Fruit fly (Drosophila melanogaster) whole organism, embryonic: ENCODE data around the gene CG5510.

Experiments
- Antp ChIP-seq: fragments of 200-800 bp; sonication (Bioruptor generic); optimal IDR thresholded peaks from 3 replicates; lab custom pipeline; 2016; ENCODE audit warnings: missing biosample characterization, missing genetic modification characterization
- Atf6 ChIP-seq: fragments of 200-800 bp; sonication (Bioruptor generic); IDR thresholded peaks from 2 replicates; pipeline ENCODE4 v1.3.6; 2022; ENCODE audit warnings: missing biosample characterization, missing genetic modification characterization
- Blimp-1 ChIP-seq: fragments of 200-800 bp; sonication (Bioruptor generic); optimal IDR thresholded peaks from 3 replicates; lab custom pipeline; 2018; ENCODE audit warnings: missing biosample characterization, missing genetic modification characterization, mild to moderate bottlenecking, moderate library complexity, missing genetic modification reagents
- CG11398 ChIP-seq: fragments of 200-800 bp; sonication (Bioruptor generic); optimal IDR thresholded peaks from 2 replicates; lab custom pipeline; 2016; ENCODE audit warnings: missing biosample characterization, missing genetic modification characterization
- CG11560 ChIP-seq: fragments of 200-800 bp; sonication (Bioruptor generic); IDR thresholded peaks from 3 replicates; pipeline ENCODE4 v1.3.6; 2022; ENCODE audit warnings: missing biosample characterization, missing genetic modification characterization
- CG12219 ChIP-seq: fragments of 200-800 bp; sonication (Bioruptor generic); optimal IDR thresholded peaks from 3 replicates; lab custom pipeline; 2018; ENCODE audit warnings: missing biosample characterization, mild to moderate bottlenecking, missing genetic modification characterization
- CG12659 ChIP-seq: fragments of 200-800 bp; sonication (Bioruptor generic); optimal IDR thresholded peaks from 3 replicates; lab custom pipeline; 2017; ENCODE audit warnings: mild to moderate bottlenecking, missing biosample characterization, missing genetic modification reagents, missing genetic modification characterization
- CG14965 ChIP-seq: fragments of 200-800 bp; sonication (Bioruptor generic); optimal IDR thresholded peaks from 2 replicates; lab custom pipeline; 2016; ENCODE audit warnings: missing biosample characterization, missing genetic modification characterization, borderline replicate concordance
- CG1529 ChIP-seq: fragments of 200-800 bp; sonication (Bioruptor generic); optimal IDR thresholded peaks from 3 replicates; lab custom pipeline; 2018; ENCODE audit warnings: missing biosample characterization, missing genetic modification characterization
- CG15479 ChIP-seq: fragments of 200-800 bp; sonication (Bioruptor generic); optimal IDR thresholded peaks from 3 replicates; lab custom pipeline; 2019; ENCODE audit warnings: missing biosample characterization, mild to moderate bottlenecking, missing genetic modification characterization, moderate library complexity
- CG1602 ChIP-seq: fragments of 200-800 bp; sonication (Bioruptor generic); optimal IDR thresholded peaks from 3 replicates; lab custom pipeline; 2016; ENCODE audit warnings: missing biosample characterization, missing genetic modification characterization
- CG1647 ChIP-seq: fragments of 200-800 bp; sonication (Bioruptor generic); optimal IDR thresholded peaks from 3 replicates; lab custom pipeline; 2016; ENCODE audit warnings: missing biosample characterization, missing genetic modification characterization
- CG17361 ChIP-seq: fragments of 200-800 bp; sonication (Bioruptor generic); IDR thresholded peaks from 3 replicates; pipeline ENCODE4 v1.3.6; 2022; ENCODE audit warnings: missing biosample characterization, missing genetic modification characterization
- CG18011 ChIP-seq: fragments of 200-800 bp; sonication (Bioruptor generic); optimal IDR thresholded peaks from 2 replicates; lab custom pipeline; 2017; ENCODE audit warnings: missing biosample characterization, missing genetic modification characterization, mild to moderate bottlenecking, moderate library complexity, missing genotype
- CG18262 ChIP-seq: fragments of 200-800 bp; optimal IDR thresholded peaks from 3 replicates; lab custom pipeline; 2019; ENCODE audit warnings: missing biosample characterization, mild to moderate bottlenecking, missing genetic modification characterization, moderate library complexity
- CG2678 ChIP-seq: fragments of 200-800 bp; sonication (Bioruptor generic); optimal IDR thresholded peaks from 3 replicates; lab custom pipeline; 2019; ENCODE audit warnings: missing biosample characterization, mild to moderate bottlenecking, missing genetic modification characterization, moderate library complexity
- CG4328 ChIP-seq: fragments of 200-800 bp; sonication (Bioruptor generic); optimal IDR thresholded peaks from 3 replicates; lab custom pipeline; 2017; ENCODE audit warnings: missing biosample characterization, missing genetic modification reagents, missing genetic modification characterization
- CG4404 ChIP-seq: fragments of 200-800 bp; sonication (Bioruptor generic); IDR thresholded peaks from 2 replicates; pipeline ENCODE4 v1.3.6; 2022; ENCODE audit warnings: missing biosample characterization, missing genetic modification characterization
- CG6654 ChIP-seq: fragments of 200-800 bp; sonication (Bioruptor generic); optimal IDR thresholded peaks from 2 replicates; lab custom pipeline; 2017; ENCODE audit warnings: missing biosample characterization, mild to moderate bottlenecking, missing genetic modification characterization
- CG6765 ChIP-seq: fragments of 200-800 bp; sonication (Bioruptor generic); optimal IDR thresholded peaks from 3 replicates; lab custom pipeline; 2017; ENCODE audit warnings: missing biosample characterization, mild to moderate bottlenecking, missing genetic modification characterization
- CG7357 ChIP-seq: fragments of 200-800 bp; sonication (Bioruptor generic); IDR thresholded peaks from 3 replicates; pipeline ENCODE4 v1.3.6; 2022; ENCODE audit warnings: missing biosample characterization, missing genetic modification characterization
- CG7786 ChIP-seq: fragments of 200-800 bp; sonication (Bioruptor generic); optimal IDR thresholded peaks from 2 replicates; lab custom pipeline; 2016; ENCODE audit warnings: missing biosample characterization, missing genetic modification characterization
- Camta ChIP-seq: fragments of 200-800 bp; sonication (Bioruptor generic); optimal IDR thresholded peaks from 2 replicates; lab custom pipeline; 2016; ENCODE audit warnings: missing biosample characterization, missing genetic modification characterization
- Dp ChIP-seq: fragments of 200-800 bp; sonication (Bioruptor generic); optimal IDR thresholded peaks from 2 replicates; lab custom pipeline; 2018; ENCODE audit warnings: missing biosample characterization, mild to moderate bottlenecking, missing genetic modification characterization, moderate library complexity
- E2f2 ChIP-seq: fragments of 200-800 bp; sonication (Bioruptor generic); IDR thresholded peaks from 2 replicates; pipeline ENCODE4 v1.3.6; 2022; ENCODE audit warnings: missing biosample characterization, missing genetic modification characterization
- HLH3B ChIP-seq: fragments of 200-800 bp; sonication (Bioruptor generic); IDR thresholded peaks from 2 replicates; pipeline ENCODE4 v1.3.6; 2022; ENCODE audit warnings: missing biosample characterization, missing genetic modification characterization
- Hmx ChIP-seq: fragments of 200-800 bp; sonication (Bioruptor generic); optimal IDR thresholded peaks from 2 replicates; lab custom pipeline; 2016; ENCODE audit warnings: missing biosample characterization, missing genetic modification characterization
- Hr39 ChIP-seq: fragments of >200 bp; optimal IDR thresholded peaks from 2 replicates; lab custom pipeline; 2017
- Kr ChIP-seq: fragments of 200-800 bp; sonication (Bioruptor generic); optimal IDR thresholded peaks from 2 replicates; lab custom pipeline; 2017; ENCODE audit warnings: missing biosample characterization, mild to moderate bottlenecking, missing genetic modification characterization
- Lhr ChIP-seq: fragments of 200-800 bp; sonication (Bioruptor generic); optimal IDR thresholded peaks from 3 replicates; lab custom pipeline; 2017; ENCODE audit warnings: mild to moderate bottlenecking, missing biosample characterization, missing genetic modification reagents, missing genetic modification characterization
- Lim3 ChIP-seq: fragments of 200-800 bp; sonication (Bioruptor generic); IDR thresholded peaks from 2 replicates; pipeline ENCODE4 v1.3.6; 2022; ENCODE audit warnings: missing biosample characterization, missing genetic modification characterization
- Meics ChIP-seq: fragments of 200-800 bp; sonication (Bioruptor generic); optimal IDR thresholded peaks from 2 replicates; lab custom pipeline; 2017; ENCODE audit warnings: missing biosample characterization, mild to moderate bottlenecking, missing genetic modification characterization
- Nf-YC ChIP-seq: fragments of 200-800 bp; optimal IDR thresholded peaks from 3 replicates; lab custom pipeline; 2019; ENCODE audit warnings: missing biosample characterization, mild to moderate bottlenecking, missing genetic modification characterization, moderate library complexity
- Oli ChIP-seq: fragments of 200-800 bp; sonication (Bioruptor generic); optimal IDR thresholded peaks from 2 replicates; lab custom pipeline; 2018; ENCODE audit warnings: missing biosample characterization, mild to moderate bottlenecking, missing genetic modification characterization, moderate library complexity
- Poxn ChIP-seq: fragments of 200-800 bp; sonication (Bioruptor generic); IDR thresholded peaks from 2 replicates; pipeline ENCODE4 v1.3.6; 2022; ENCODE audit warnings: missing biosample characterization, missing genetic modification characterization
- Usf ChIP-seq: fragments of 200-800 bp; sonication (Bioruptor generic); optimal IDR thresholded peaks from 2 replicates; lab custom pipeline; 2017; ENCODE audit warnings: missing genotype, missing biosample characterization, missing genetic modification characterization
- ara ChIP-seq: fragments of 200-800 bp; sonication (Bioruptor generic); IDR thresholded peaks from 2 replicates; pipeline ENCODE4 v1.3.6; 2022; ENCODE audit warnings: missing biosample characterization, missing genetic modification characterization
- bigmax ChIP-seq: fragments of 200-800 bp; sonication (Bioruptor generic); optimal IDR thresholded peaks from 2 replicates; lab custom pipeline; 2018; ENCODE audit warnings: missing biosample characterization, mild to moderate bottlenecking, missing genetic modification characterization
- bowl ChIP-seq: fragments of 200-800 bp; sonication (Bioruptor generic); IDR thresholded peaks from 2 replicates; pipeline ENCODE4 v1.3.6; 2022; ENCODE audit warnings: missing biosample characterization, missing genetic modification characterization
- cas ChIP-seq: fragments of 200-800 bp; sonication (Bioruptor generic); IDR thresholded peaks from 2 replicates; pipeline ENCODE4 v1.3.6; 2022; ENCODE audit warnings: missing biosample characterization, missing genetic modification characterization
- da ChIP-seq: fragments of 200-800 bp; sonication (Bioruptor generic); optimal IDR thresholded peaks from 2 replicates; lab custom pipeline; 2016; ENCODE audit warnings: missing biosample characterization, missing genetic modification characterization
- fd96Cb ChIP-seq: fragments of 200-800 bp; sonication (Bioruptor generic); optimal IDR thresholded peaks from 2 replicates; lab custom pipeline; 2018; ENCODE audit warnings: missing biosample characterization, mild to moderate bottlenecking, missing genetic modification characterization, moderate library complexity
- her ChIP-seq: fragments of 200-800 bp; sonication (Bioruptor generic); optimal IDR thresholded peaks from 2 replicates; lab custom pipeline; 2016; ENCODE audit warnings: missing biosample characterization, missing genetic modification characterization
- ind ChIP-seq: fragments of 200-800 bp; sonication (Bioruptor generic); optimal IDR thresholded peaks from 3 replicates; lab custom pipeline; 2016; ENCODE audit warnings: missing biosample characterization, missing genetic modification characterization
- jing ChIP-seq: fragments of 200-800 bp; sonication (Bioruptor generic); optimal IDR thresholded peaks from 2 replicates; lab custom pipeline; 2018; ENCODE audit warnings: missing biosample characterization, mild to moderate bottlenecking, missing genetic modification characterization
- nau ChIP-seq: fragments of 200-800 bp; sonication (Bioruptor generic); optimal IDR thresholded peaks from 3 replicates; lab custom pipeline; 2017; ENCODE audit warnings: missing biosample characterization, mild to moderate bottlenecking, missing genetic modification characterization, missing genetic modification reagents
- onecut ChIP-seq: fragments of 200-800 bp; sonication (Bioruptor generic); IDR thresholded peaks from 2 replicates; pipeline ENCODE4 v1.3.6; 2022; ENCODE audit warnings: missing biosample characterization, missing genetic modification characterization
- pb ChIP-seq: fragments of 200-800 bp; sonication (Bioruptor generic); optimal IDR thresholded peaks from 3 replicates; lab custom pipeline; 2016; ENCODE audit warnings: missing biosample characterization, missing genetic modification characterization
- pita ChIP-seq: fragments of 200-800 bp; sonication (Bioruptor generic); optimal IDR thresholded peaks from 2 replicates; lab custom pipeline; 2017; ENCODE audit warnings: missing biosample characterization, mild to moderate bottlenecking, missing genetic modification characterization
- usp ChIP-seq: fragments of >200 bp; optimal IDR thresholded peaks from 2 replicates; lab custom pipeline; 2017; ENCODE audit warnings: missing biosample characterization, missing genetic modification characterization
- yki ChIP-seq: fragments of >200 bp; optimal IDR thresholded peaks from 3 replicates; lab custom pipeline; 2018
- zfh1 ChIP-seq: fragments of 200-800 bp; sonication (Bioruptor generic); IDR thresholded peaks from 3 replicates; pipeline ENCODE4 v1.3.6; 2022; ENCODE audit warnings: missing biosample characterization, missing genetic modification characterization

Gene CG5510

DNA sequence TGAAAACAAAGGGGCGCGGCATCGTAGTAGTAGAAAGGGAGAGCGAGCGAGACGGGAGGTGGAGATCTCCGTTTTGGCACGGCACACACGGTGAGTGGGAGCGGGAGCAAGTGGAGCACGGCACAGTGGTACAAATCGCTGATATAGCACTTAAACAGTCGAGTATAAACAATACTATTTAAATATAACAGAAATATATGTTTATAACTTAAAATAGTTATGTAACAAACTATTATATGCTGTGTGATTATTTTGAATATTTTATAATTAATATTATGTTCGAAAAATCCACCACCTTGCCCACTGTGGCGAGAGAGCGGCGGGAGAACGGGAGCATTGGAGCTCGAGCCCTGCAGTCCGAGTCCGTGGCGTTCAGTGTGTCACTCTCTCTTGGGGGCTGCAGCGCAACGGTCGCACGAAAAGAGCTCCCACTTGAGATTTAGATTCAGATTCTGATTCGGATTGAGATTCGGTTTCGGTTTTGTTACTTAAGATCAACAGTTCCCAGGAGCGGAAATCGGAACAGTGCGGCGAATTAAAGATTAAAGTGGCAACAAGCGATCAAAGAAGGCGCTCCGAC, 28.3 kb downstream of the CG5510 start, which contains the start of gene Kal1 (continued):
- no peak for TF ChIP-seq her (GFP tag; lab: Kevin White, UChicago)
- no peak for TF ChIP-seq usp
- peak; percentile 80 for TF ChIP-seq CG4328 (GFP tag; lab: Kevin White, UChicago)
- TF ChIP-seq Lim3 (GFP tag; lab: Robert Waterston, UW) = peak; percentile 62
- TF ChIP-seq CG2678 = peak; percentile 92
- TF ChIP-seq Atf6 (GFP tag; lab: Robert Waterston, UW) = peak; percentile 89
- peak; percentile 82 for TF ChIP-seq jing (GFP tag; lab: Kevin White, UChicago)
- no peak for TF ChIP-seq bigmax
- no peak for TF ChIP-seq nau (GFP tag; lab: Kevin White, UChicago)
- peak; percentile 76 for TF ChIP-seq CG7357 (GFP tag; lab: Robert Waterston, UW)
- TF ChIP-seq CG17361 (GFP tag; lab: Robert Waterston, UW) = peak; percentile 90
- peak; percentile 39 for TF ChIP-seq Camta
- no peak for TF ChIP-seq pb (GFP tag; lab: Kevin White, UChicago)
- no peak for TF ChIP-seq CG11398 (GFP tag; lab: Kevin White, UChicago)
- TF ChIP-seq CG18262 (tag; lab: Kevin White, UChicago) = peak; percentile 96
- peak; percentile 92 for TF ChIP-seq CG12659 (GFP tag; lab: Kevin White, UChicago)
- TF ChIP-seq Oli (tag; lab: Kevin White, UChicago) = peak; percentile 95
- TF ChIP-seq HLH3B (GFP tag; lab: Robert Waterston, UW) = peak; percentile 96
- peak; percentile 74 for TF ChIP-seq CG6765 (GFP tag; lab: Kevin White, UChicago)
- TF ChIP-seq CG14965 (GFP tag; lab: Kevin White, UChicago) = no peak
- no peak for TF ChIP-seq Hmx (GFP tag; lab: Kevin White, UChicago)
- no peak for TF ChIP-seq Dp (GFP tag; lab: Kevin White, UChicago)
- no peak for TF ChIP-seq da (GFP tag; lab: Kevin White, UChicago)
- peak; percentile 55 for TF ChIP-seq CG18011 (GFP tag; lab: Kevin White, UChicago)
- TF ChIP-seq CG7786 (GFP tag; lab: Kevin White, UChicago) = no peak
- peak; percentile 78 for TF ChIP-seq E2f2 (GFP tag; lab: Robert Waterston, UW)
- TF ChIP-seq CG1647 = no peak
- peak; percentile 73 for TF ChIP-seq CG6654 (GFP tag; lab: Kevin White, UChicago)
- TF ChIP-seq bowl (GFP tag; lab: Robert Waterston, UW) = peak; percentile 85
- TF ChIP-seq CG11560 (tag; lab: Robert Waterston, UW) = peak; percentile 72; the same call in 2 of the 3 replicates
- TF ChIP-seq Nf-YC (tag; lab: Kevin White, UChicago) = peak; percentile 67
- peak; percentile 93 for TF ChIP-seq CG12219 (GFP tag; lab: Kevin White, UChicago)
- no peak for TF ChIP-seq Kr
- TF ChIP-seq pita = no peak
- TF ChIP-seq ara = peak; percentile 92
- TF ChIP-seq Poxn (GFP tag; lab: Robert Waterston, UW) = no peak
- peak; percentile 86 for TF ChIP-seq Lhr
- TF ChIP-seq cas = peak; percentile 57
- TF ChIP-seq Usf (GFP tag; lab: Kevin White, UChicago) = peak; percentile 74
- TF ChIP-seq CG1602 = peak; percentile 84
- peak; percentile 82 for TF ChIP-seq Meics (GFP tag; lab: Kevin White, UChicago)
- TF ChIP-seq Antp (GFP tag; lab: Kevin White, UChicago) = no peak
- peak; percentile 94 for TF ChIP-seq CG1529 (GFP tag; lab: Kevin White, UChicago)
- TF ChIP-seq fd96Cb (tag; lab: Kevin White, UChicago) = peak; percentile 94
- TF ChIP-seq yki = no peak
- no peak for TF ChIP-seq CG15479 (GFP tag; lab: Kevin White, UChicago)
- peak; percentile 91 for TF ChIP-seq zfh1
- peak; percentile 96 for TF ChIP-seq Blimp-1 (GFP tag; lab: Kevin White, UChicago)
- TF ChIP-seq Hr39 (lab: Kevin White, UChicago) = no peak
- TF ChIP-seq ind = peak; percentile 82
- TF ChIP-seq onecut (GFP tag; lab: Robert Waterston, UW) = peak; percentile 87
- peak; percentile 63 for TF ChIP-seq CG4404 (GFP tag; lab: Robert Waterston, UW)
